Worm (Caenorhabditis elegans): ENCODE measurements around the gene H37A05.4.

H37A05.4 gene

ce11 chrV:13620676-13621075, 28.9 kb downstream of the H37A05.4 start, which contains the start of gene F53F4.15:
F53F4.15 (plus strand) TSS chrV:13620976.
- TF ChIP-seq ets-7 (tag; optimal IDR thresholded peaks at IDR 0.05) (no peak), ceh-36 (tag; optimal IDR thresholded peaks at IDR 0.05) (no peak), sea-1 (GFP tag; conservative IDR thresholded peaks at IDR 0.05) (no peak), ceh-13 (GFP tag; optimal IDR thresholded peaks at IDR 0.05) (no peak), hnd-1 (tag; optimal IDR thresholded peaks at IDR 0.05) (no peak), tra-4 (tag; optimal IDR thresholded peaks at IDR 0.05) (no peak), ama-1 (optimal IDR thresholded peaks at IDR 0.05) (no peak), pes-1 (GFP tag; IDR thresholded peaks at IDR 0.05) (no peak), hmbx-1 (tag; optimal IDR thresholded peaks at IDR 0.05) (no peak), F13C5.2 (tag; optimal IDR thresholded peaks at IDR 0.05) (no peak), tbx-37 (GFP tag; conservative IDR thresholded peaks at IDR 0.05) (no peak)

ce11 chrV:13619752-13620151, 29.8 kb downstream of the H37A05.4 start, which contains the start of gene srd-11:
srd-11 (minus strand) TSS chrV:13619852.
- TF ChIP-seq pes-1 (GFP tag; IDR thresholded peaks at IDR 0.05), result no peak
- TF ChIP-seq flt-1 (GFP tag; IDR thresholded peaks at IDR 0.05), result no peak
- no peak for TF ChIP-seq ceh-36 (tag; optimal IDR thresholded peaks at IDR 0.05)
- TF ChIP-seq B0310.2 (tag; optimal IDR thresholded peaks at IDR 0.05), result no peak
- no peak for TF ChIP-seq tra-4 (tag; optimal IDR thresholded peaks at IDR 0.05)
- TF ChIP-seq hnd-1 (tag; optimal IDR thresholded peaks at IDR 0.05), result no peak
- TF ChIP-seq F13C5.2 (tag; optimal IDR thresholded peaks at IDR 0.05), result no peak
- no peak for TF ChIP-seq tbx-11 (GFP tag; IDR thresholded peaks at IDR 0.05)
- TF ChIP-seq ceh-13 (GFP tag; optimal IDR thresholded peaks at IDR 0.05), result no peak
- no peak for TF ChIP-seq aly-1 (tag; optimal IDR thresholded peaks at IDR 0.05)

- TF ChIP-seq B0310.2 (tag; optimal IDR thresholded peaks at IDR 0.05) (no peak), hmg-4 (GFP tag; optimal IDR thresholded peaks at IDR 0.05) (no peak), sea-1 (GFP tag; conservative IDR thresholded peaks at IDR 0.05) (no peak), hnd-1 (tag; optimal IDR thresholded peaks at IDR 0.05) (no peak), tra-4 (tag; optimal IDR thresholded peaks at IDR 0.05) (no peak), hmbx-1 (tag; optimal IDR thresholded peaks at IDR 0.05) (no peak), ceh-13 (GFP tag; optimal IDR thresholded peaks at IDR 0.05) (no peak), scrt-1 (GFP tag; IDR thresholded peaks at IDR 0.05) (no peak), tbx-37 (GFP tag; conservative IDR thresholded peaks at IDR 0.05) (no peak), ets-7 (tag; optimal IDR thresholded peaks at IDR 0.05) (no peak), aly-1 (tag; optimal IDR thresholded peaks at IDR 0.05) (no peak), ama-1 (optimal IDR thresholded peaks at IDR 0.05) (no peak)
These were observed 35.7 kb downstream of the H37A05.4 start, which contains the start of gene F53F4.7 for ce11 chrV:13613870-13614269. F53F4.7 (minus strand) TSS chrV:13613970.

- no peak for TF ChIP-seq ceh-13 (GFP tag; optimal IDR thresholded peaks at IDR 0.05)
- no peak for TF ChIP-seq hmg-4 (GFP tag; optimal IDR thresholded peaks at IDR 0.05)
- no peak for TF ChIP-seq ceh-36 (tag; optimal IDR thresholded peaks at IDR 0.05)
- TF ChIP-seq B0310.2 (tag; optimal IDR thresholded peaks at IDR 0.05), result no peak
- TF ChIP-seq ama-1 (optimal IDR thresholded peaks at IDR 0.05), result no peak
- no peak for TF ChIP-seq tra-4 (tag; optimal IDR thresholded peaks at IDR 0.05)
- no peak for TF ChIP-seq ets-7 (tag; optimal IDR thresholded peaks at IDR 0.05)
- no peak for TF ChIP-seq flt-1 (GFP tag; IDR thresholded peaks at IDR 0.05)
- TF ChIP-seq F13C5.2 (tag; optimal IDR thresholded peaks at IDR 0.05), result no peak
- no peak for TF ChIP-seq hmbx-1 (tag; optimal IDR thresholded peaks at IDR 0.05)
- TF ChIP-seq hnd-1 (tag; optimal IDR thresholded peaks at IDR 0.05), result no peak
- TF ChIP-seq pes-1 (GFP tag; IDR thresholded peaks at IDR 0.05), result no peak
- no peak for TF ChIP-seq tbx-37 (GFP tag; conservative IDR thresholded peaks at IDR 0.05)
- TF ChIP-seq sea-1 (GFP tag; conservative IDR thresholded peaks at IDR 0.05), result no peak
- no peak for TF ChIP-seq aly-1 (tag; optimal IDR thresholded peaks at IDR 0.05)
- TF ChIP-seq scrt-1 (GFP tag; IDR thresholded peaks at IDR 0.05), result no peak
These were observed 37.8 kb downstream of the H37A05.4 start, which contains the start of gene spig-9 for ce11 chrV:13611782-13612181. spig-9 (minus strand) TSS chrV:13611882.

- no peak for TF ChIP-seq ceh-36 (tag; optimal IDR thresholded peaks at IDR 0.05)
- no peak for TF ChIP-seq ama-1 (optimal IDR thresholded peaks at IDR 0.05)
- no peak for TF ChIP-seq sea-1 (GFP tag; conservative IDR thresholded peaks at IDR 0.05)
- TF ChIP-seq tra-4 (tag; optimal IDR thresholded peaks at IDR 0.05), result no peak
- TF ChIP-seq ceh-13 (GFP tag; optimal IDR thresholded peaks at IDR 0.05), result no peak
- no peak for TF ChIP-seq scrt-1 (GFP tag; IDR thresholded peaks at IDR 0.05)
- TF ChIP-seq tbx-11 (GFP tag; IDR thresholded peaks at IDR 0.05), result no peak
- no peak for TF ChIP-seq F13C5.2 (tag; optimal IDR thresholded peaks at IDR 0.05)
- no peak for TF ChIP-seq flt-1 (GFP tag; IDR thresholded peaks at IDR 0.05)
- no peak for TF ChIP-seq hmg-4 (GFP tag; optimal IDR thresholded peaks at IDR 0.05)
- TF ChIP-seq hmbx-1 (tag; optimal IDR thresholded peaks at IDR 0.05), result no peak
- TF ChIP-seq ets-7 (tag; optimal IDR thresholded peaks at IDR 0.05), result no peak
These were observed 39.8 kb downstream of the H37A05.4 start for ce11 chrV:13609806-13610205.

ce11 chrV:13608486-13608885, 41.1 kb downstream of the H37A05.4 start:
- no peak for TF ChIP-seq hmg-4 (GFP tag; optimal IDR thresholded peaks at IDR 0.05)
- no peak for TF ChIP-seq scrt-1 (GFP tag; IDR thresholded peaks at IDR 0.05)
- no peak for TF ChIP-seq ceh-36 (tag; optimal IDR thresholded peaks at IDR 0.05)
- no peak for TF ChIP-seq ama-1 (optimal IDR thresholded peaks at IDR 0.05)
- no peak for TF ChIP-seq F13C5.2 (tag; optimal IDR thresholded peaks at IDR 0.05)
- TF ChIP-seq sea-1 (GFP tag; conservative IDR thresholded peaks at IDR 0.05), result no peak
- no peak for TF ChIP-seq B0310.2 (tag; optimal IDR thresholded peaks at IDR 0.05)
- TF ChIP-seq ets-7 (tag; optimal IDR thresholded peaks at IDR 0.05), result no peak

- TF ChIP-seq hmbx-1 (tag; optimal IDR thresholded peaks at IDR 0.05), result no peak
- TF ChIP-seq ets-7 (tag; optimal IDR thresholded peaks at IDR 0.05), result no peak
- TF ChIP-seq ceh-36 (tag; optimal IDR thresholded peaks at IDR 0.05), result no peak
These were observed 42.8 kb downstream of the H37A05.4 start, which contains the start of gene fmo-4 for ce11 chrV:13606651-13607242. fmo-4 (minus strand) TSS chrV:13606701.

- TF ChIP-seq pes-1 (GFP tag; IDR thresholded peaks at IDR 0.05) (no peak), ama-1 (optimal IDR thresholded peaks at IDR 0.05) (no peak), scrt-1 (GFP tag; IDR thresholded peaks at IDR 0.05) (no peak), aly-1 (tag; optimal IDR thresholded peaks at IDR 0.05) (no peak), F13C5.2 (tag; optimal IDR thresholded peaks at IDR 0.05) (no peak), tra-4 (tag; optimal IDR thresholded peaks at IDR 0.05) (no peak), hnd-1 (tag; optimal IDR thresholded peaks at IDR 0.05) (no peak), flt-1 (GFP tag; IDR thresholded peaks at IDR 0.05) (no peak), sea-1 (GFP tag; conservative IDR thresholded peaks at IDR 0.05) (no peak), hmbx-1 (tag; optimal IDR thresholded peaks at IDR 0.05) (no peak), ets-7 (tag; optimal IDR thresholded peaks at IDR 0.05) (no peak), B0310.2 (tag; optimal IDR thresholded peaks at IDR 0.05) (no peak), tbx-11 (GFP tag; IDR thresholded peaks at IDR 0.05) (no peak), ceh-13 (GFP tag; optimal IDR thresholded peaks at IDR 0.05) (no peak), ceh-36 (tag; optimal IDR thresholded peaks at IDR 0.05) (no peak), hmg-4 (GFP tag; optimal IDR thresholded peaks at IDR 0.05) (no peak), tbx-37 (GFP tag; conservative IDR thresholded peaks at IDR 0.05) (no peak)
These were observed 48.7 kb downstream of the H37A05.4 start, which contains the start of gene rdy-2 for ce11 chrV:13600882-13601281. rdy-2 (minus strand) TSS chrV:13600982.
